Worm (Caenorhabditis elegans): ENCODE results near the gene F53F4.11.
A peak's percentile ranks its signal among the peaks of the same experiment; 100 is the strongest.

F53F4.11 gene

ce11 chrV:13665089-13665488 is 40.8 kb upstream of the F53F4.11 start, which contains the start of gene rde-12:
TSS of gene rde-12 (plus strand) at chrV:13665389.
- TF ChIP-seq nhr-23 (tag; optimal IDR thresholded peaks at IDR 0.05) (no peak), fos-1 (tag; optimal IDR thresholded peaks at IDR 0.05) (peak; percentile 40)

- TF ChIP-seq gmeb-1 (tag; optimal IDR thresholded peaks at IDR 0.05): peak; percentile 35
- no peak for TF ChIP-seq dmd-4 (tag; optimal IDR thresholded peaks at IDR 0.05)
- TF ChIP-seq nhr-6 (tag; optimal IDR thresholded peaks at IDR 0.05): no peak
- TF ChIP-seq mbf-1 (tag; optimal IDR thresholded peaks at IDR 0.05): no peak
- TF ChIP-seq nhr-25 (tag; optimal IDR thresholded peaks at IDR 0.05): peak; percentile 7
- no peak for TF ChIP-seq ztf-1 (GFP tag; conservative IDR thresholded peaks at IDR 0.05)
- TF ChIP-seq crh-2 (tag; optimal IDR thresholded peaks at IDR 0.05): peak; percentile 22
- peak; percentile 26 for TF ChIP-seq C34F6.9 (tag; optimal IDR thresholded peaks at IDR 0.05)
- peak; percentile 1 for TF ChIP-seq sma-9 (GFP tag; optimal IDR thresholded peaks at IDR 0.05)
- no peak for TF ChIP-seq sma-9 (tag; optimal IDR thresholded peaks at IDR 0.05)
- TF ChIP-seq ama-1 (optimal IDR thresholded peaks at IDR 0.05): peak; percentile 27
- no peak for TF ChIP-seq nhr-12 (tag; optimal IDR thresholded peaks at IDR 0.05)
- TF ChIP-seq elt-3 (tag; optimal IDR thresholded peaks at IDR 0.05): no peak
- TF ChIP-seq sma-3 (GFP tag; optimal IDR thresholded peaks at IDR 0.05): peak; percentile 22
- peak; percentile 10 for TF ChIP-seq nhr-129 (tag; optimal IDR thresholded peaks at IDR 0.05)
- TF ChIP-seq lsy-2 (tag; optimal IDR thresholded peaks at IDR 0.05): peak in 1 of 2 experiments; percentile 48
- peak; percentile 36 for TF ChIP-seq fos-1 (tag; optimal IDR thresholded peaks at IDR 0.05)
- TF ChIP-seq sem-4 (tag; optimal IDR thresholded peaks at IDR 0.05): peak; percentile 10
- peak; percentile 62 for TF ChIP-seq unc-55 (GFP tag; optimal IDR thresholded peaks at IDR 0.05)
Observed at ce11 chrV:13664340-13664916, 40.1 kb upstream of the F53F4.11 start.

ce11 chrV:13660660-13661325 is 36.5 kb upstream of the F53F4.11 start, which contains the start of gene letm-1:
TSS of gene letm-1 (plus strand) at chrV:13661257.
- TF ChIP-seq lin-13 (GFP tag; optimal IDR thresholded peaks at IDR 0.05): no peak
- peak; percentile 32 for TF ChIP-seq fos-1 (tag; optimal IDR thresholded peaks at IDR 0.05)
- TF ChIP-seq lsy-2 (tag; optimal IDR thresholded peaks at IDR 0.05): peak in 1 of 2 experiments; percentile 21
- peak; percentile 24 for TF ChIP-seq C34F6.9 (tag; optimal IDR thresholded peaks at IDR 0.05)
- peak; percentile 9 for TF ChIP-seq nhr-129 (tag; optimal IDR thresholded peaks at IDR 0.05)
- TF ChIP-seq crh-2 (tag; optimal IDR thresholded peaks at IDR 0.05): peak; percentile 58

DNA sequence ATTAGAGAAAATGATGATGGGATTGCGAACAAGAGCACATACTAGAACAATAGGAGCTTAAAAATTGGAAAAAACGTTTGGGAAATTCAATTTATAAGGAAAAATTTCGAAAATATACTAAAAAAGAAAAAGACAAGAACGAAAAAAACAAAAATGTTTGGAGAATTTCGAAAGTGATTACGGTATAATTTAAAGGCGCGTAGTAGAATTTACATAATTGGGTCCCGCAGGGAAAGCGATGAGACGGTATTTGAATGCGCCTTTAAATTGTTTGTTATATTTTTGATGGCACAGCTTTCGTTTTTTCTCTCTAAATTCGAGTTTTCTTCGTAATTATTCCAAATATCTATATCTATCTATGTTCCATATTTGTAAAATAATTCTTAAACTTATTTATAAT is 35.8 kb upstream of the F53F4.11 start:
- TF ChIP-seq sem-4 (tag; optimal IDR thresholded peaks at IDR 0.05): no peak
- TF ChIP-seq ztf-11 (tag; optimal IDR thresholded peaks at IDR 0.05): no peak
- TF ChIP-seq ztf-1 (GFP tag; conservative IDR thresholded peaks at IDR 0.05): no peak
- no peak for TF ChIP-seq crh-2 (tag; optimal IDR thresholded peaks at IDR 0.05)
- TF ChIP-seq lin-39 (tag; optimal IDR thresholded peaks at IDR 0.05): no peak
- no peak for TF ChIP-seq mdl-1 (tag; optimal IDR thresholded peaks at IDR 0.05)
- TF ChIP-seq aly-2 (tag; optimal IDR thresholded peaks at IDR 0.05): no peak
- no peak for TF ChIP-seq mbf-1 (tag; optimal IDR thresholded peaks at IDR 0.05)
- TF ChIP-seq lin-11 (tag; optimal IDR thresholded peaks at IDR 0.05): no peak
- no peak for TF ChIP-seq ztf-4 (tag; optimal IDR thresholded peaks at IDR 0.05)
- TF ChIP-seq nhr-77 (tag; optimal IDR thresholded peaks at IDR 0.05): no peak
- no peak for TF ChIP-seq elt-3 (tag; optimal IDR thresholded peaks at IDR 0.05)
- TF ChIP-seq nhr-129 (tag; optimal IDR thresholded peaks at IDR 0.05): no peak
- no peak for TF ChIP-seq gmeb-1 (tag; optimal IDR thresholded peaks at IDR 0.05)
- TF ChIP-seq unc-62 (GFP tag; optimal IDR thresholded peaks at IDR 0.05): no peak

DNA sequence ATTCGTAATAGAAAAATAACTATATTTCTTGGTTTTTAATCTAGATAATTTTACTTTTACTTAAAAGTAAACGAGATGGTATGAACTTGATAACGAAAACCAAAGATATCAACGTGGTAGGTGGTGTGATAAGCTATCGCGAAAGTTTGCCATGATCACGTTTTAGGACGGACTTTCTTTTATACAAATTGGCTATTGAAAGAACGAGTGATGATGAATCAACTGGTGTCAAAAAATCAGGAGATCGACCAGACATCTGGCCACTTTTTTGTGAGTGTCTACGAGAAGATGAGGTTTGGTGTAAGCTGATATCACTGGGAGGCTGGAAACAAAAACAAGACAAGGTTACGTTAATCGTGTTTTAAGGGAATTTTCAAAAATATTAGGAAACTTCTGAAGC is 34.9 kb upstream of the F53F4.11 start:
- no peak for TF ChIP-seq alr-1 (tag; optimal IDR thresholded peaks at IDR 0.05)
- TF ChIP-seq ZK546.5 (tag; optimal IDR thresholded peaks at IDR 0.05): no peak
- peak; percentile 82 for TF ChIP-seq sma-9 (GFP tag; optimal IDR thresholded peaks at IDR 0.05)
- TF ChIP-seq sma-9 (tag; optimal IDR thresholded peaks at IDR 0.05): no peak
- TF ChIP-seq sma-3 (GFP tag; optimal IDR thresholded peaks at IDR 0.05): no peak
- TF ChIP-seq mab-5 (tag; optimal IDR thresholded peaks at IDR 0.05): no peak
- no peak for TF ChIP-seq mbf-1 (tag; optimal IDR thresholded peaks at IDR 0.05)
- TF ChIP-seq lin-39 (tag; optimal IDR thresholded peaks at IDR 0.05): no peak
- TF ChIP-seq egl-27 (tag; optimal IDR thresholded peaks at IDR 0.05): no peak
- TF ChIP-seq ztf-4 (tag; optimal IDR thresholded peaks at IDR 0.05): no peak
- TF ChIP-seq nhr-23 (tag; optimal IDR thresholded peaks at IDR 0.05): no peak
- no peak for TF ChIP-seq nhr-77 (tag; optimal IDR thresholded peaks at IDR 0.05)
- TF ChIP-seq lsy-2 (tag; optimal IDR thresholded peaks at IDR 0.05): no peak
- no peak for TF ChIP-seq C34F6.9 (tag; optimal IDR thresholded peaks at IDR 0.05)
- peak; percentile 48 for TF ChIP-seq fos-1 (tag; optimal IDR thresholded peaks at IDR 0.05)
- no peak for TF ChIP-seq skn-1 (tag; optimal IDR thresholded peaks at IDR 0.05)
- TF ChIP-seq peb-1 (tag; optimal IDR thresholded peaks at IDR 0.05): no peak
- TF ChIP-seq ztf-1 (GFP tag; conservative IDR thresholded peaks at IDR 0.05): no peak
- TF ChIP-seq mdl-1 (tag; optimal IDR thresholded peaks at IDR 0.05): no peak
- peak; percentile 45 for TF ChIP-seq crh-2 (tag; optimal IDR thresholded peaks at IDR 0.05)
- TF ChIP-seq R02D3.7 (tag; optimal IDR thresholded peaks at IDR 0.05): no peak
- TF ChIP-seq sem-4 (tag; optimal IDR thresholded peaks at IDR 0.05): no peak
- TF ChIP-seq gmeb-1 (tag; optimal IDR thresholded peaks at IDR 0.05): no peak
- no peak for TF ChIP-seq nhr-12 (tag; optimal IDR thresholded peaks at IDR 0.05)
- peak; percentile 87 for TF ChIP-seq blmp-1 (tag; optimal IDR thresholded peaks at IDR 0.05; ENCODE audit: insufficient read depth)
- no peak for TF ChIP-seq nhr-237 (tag; optimal IDR thresholded peaks at IDR 0.05)
- no peak for TF ChIP-seq nhr-129 (tag; optimal IDR thresholded peaks at IDR 0.05)
- no peak for TF ChIP-seq ceh-16 (tag; optimal IDR thresholded peaks at IDR 0.05)
